Fruit fly (Drosophila melanogaster) whole organism, embryonic: Measurements from ENCODE around the gene Ufd4.

Experiments used
- B-H2 ChIP-seq: fragments of 200-800 bp; sonication (Bioruptor generic); optimal IDR thresholded peaks from 2 replicates; lab custom pipeline; 2018; ENCODE audit warnings: missing biosample characterization, mild to moderate bottlenecking, missing genetic modification characterization
- CG10654 ChIP-seq: fragments of 200-800 bp; sonication (Bioruptor generic); optimal IDR thresholded peaks from 2 replicates; lab custom pipeline; 2016; ENCODE audit warnings: missing biosample characterization, missing genetic modification characterization
- CG11247 ChIP-seq: fragments of 200-800 bp; sonication (Bioruptor generic); IDR thresholded peaks from 2 replicates; pipeline ENCODE4 v1.3.6; 2022; ENCODE audit warnings: missing biosample characterization, missing genetic modification characterization
- CG12769 ChIP-seq: fragments of 200-800 bp; sonication (Bioruptor generic); optimal IDR thresholded peaks from 2 replicates; lab custom pipeline; 2019; ENCODE audit warnings: missing biosample characterization, mild to moderate bottlenecking, missing genetic modification characterization, moderate library complexity
- CG13123 ChIP-seq: fragments of 200-800 bp; sonication (Bioruptor generic); optimal IDR thresholded peaks from 2 replicates; lab custom pipeline; 2016; ENCODE audit warnings: missing biosample characterization, missing genetic modification characterization
- CG14441 ChIP-seq: fragments of 200-800 bp; sonication (Bioruptor generic); IDR thresholded peaks from 2 replicates; pipeline ENCODE4 v1.3.6; 2022; ENCODE audit warnings: missing biosample characterization, missing genetic modification characterization
- CG14667 ChIP-seq: fragments of 200-800 bp; sonication (Bioruptor generic); IDR thresholded peaks from 2 replicates; pipeline ENCODE4 v1.3.6; 2022; ENCODE audit warnings: missing biosample characterization, missing genetic modification characterization
- CG14710 ChIP-seq: fragments of 200-800 bp; sonication (Bioruptor generic); optimal IDR thresholded peaks from 3 replicates; lab custom pipeline; 2019; ENCODE audit warnings: missing biosample characterization, mild to moderate bottlenecking, missing genetic modification characterization, moderate library complexity
- CG1647 ChIP-seq: fragments of 200-800 bp; sonication (Bioruptor generic); optimal IDR thresholded peaks from 3 replicates; lab custom pipeline; 2016; ENCODE audit warnings: missing biosample characterization, missing genetic modification characterization
- CG17912 ChIP-seq: fragments of 200-800 bp; sonication (Bioruptor generic); optimal IDR thresholded peaks from 2 replicates; lab custom pipeline; 2018; ENCODE audit warnings: missing biosample characterization, mild to moderate bottlenecking, missing genetic modification characterization
- CG18011 ChIP-seq: fragments of 200-800 bp; sonication (Bioruptor generic); optimal IDR thresholded peaks from 2 replicates; lab custom pipeline; 2017; ENCODE audit warnings: missing biosample characterization, missing genetic modification characterization, mild to moderate bottlenecking, moderate library complexity, missing genotype
- CG18476 ChIP-seq: fragments of 200-800 bp; sonication (Bioruptor generic); optimal IDR thresholded peaks from 2 replicates; lab custom pipeline; 2016; ENCODE audit warnings: missing biosample characterization, mild to moderate bottlenecking, missing genetic modification characterization
- CG2116 ChIP-seq: fragments of 200-800 bp; sonication (Bioruptor generic); optimal IDR thresholded peaks from 3 replicates; lab custom pipeline; 2018; ENCODE audit warnings: missing biosample characterization, mild to moderate bottlenecking, missing genetic modification characterization
- CG2120 ChIP-seq: fragments of 200-800 bp; sonication (Bioruptor generic); optimal IDR thresholded peaks from 3 replicates; lab custom pipeline; 2016; ENCODE audit warnings: missing biosample characterization, missing genetic modification characterization
- CG2712 ChIP-seq: fragments of 200-800 bp; optimal IDR thresholded peaks from 3 replicates; lab custom pipeline; 2019; ENCODE audit warnings: missing biosample characterization, mild to moderate bottlenecking, missing genetic modification characterization, moderate library complexity
- CG34224 ChIP-seq: fragments of 200-800 bp; sonication (Bioruptor generic); IDR thresholded peaks from 3 replicates; pipeline ENCODE4 v1.3.6; 2022; ENCODE audit warnings: missing biosample characterization, missing genetic modification characterization; ENCODE audit not compliant: partially characterized antibody
- CG34376 ChIP-seq: fragments of 200-800 bp; sonication (Bioruptor generic); optimal IDR thresholded peaks from 2 replicates; lab custom pipeline; 2018; ENCODE audit warnings: missing biosample characterization, mild to moderate bottlenecking, missing genetic modification characterization
- CG6683 ChIP-seq: fragments of 200-800 bp; sonication (Bioruptor generic); optimal IDR thresholded peaks from 2 replicates; lab custom pipeline; 2017; ENCODE audit warnings: missing biosample characterization, mild to moderate bottlenecking, missing genetic modification characterization, missing genetic modification reagents
- CG7372 ChIP-seq: fragments of 200-800 bp; sonication (Bioruptor generic); IDR thresholded peaks from 2 replicates; pipeline ENCODE4 v1.3.6; 2022; ENCODE audit warnings: missing biosample characterization, missing genetic modification characterization
- CG7963 ChIP-seq: fragments of 200-800 bp; sonication (Bioruptor generic); IDR thresholded peaks from 3 replicates; pipeline ENCODE4 v1.3.6; 2022; ENCODE audit warnings: missing biosample characterization, missing genetic modification characterization; ENCODE audit not compliant: partially characterized antibody
- CG9817 ChIP-seq: fragments of 200-800 bp; sonication (Bioruptor generic); optimal IDR thresholded peaks from 2 replicates; lab custom pipeline; 2018; ENCODE audit warnings: missing biosample characterization, mild to moderate bottlenecking, missing genetic modification characterization, moderate library complexity
- Camta ChIP-seq: fragments of 200-800 bp; sonication (Bioruptor generic); optimal IDR thresholded peaks from 2 replicates; lab custom pipeline; 2016; ENCODE audit warnings: missing biosample characterization, missing genetic modification characterization
- Dip2 ChIP-seq: fragments of 200-800 bp; sonication (Bioruptor generic); IDR thresholded peaks from 2 replicates; pipeline ENCODE4 v1.3.6; 2022; ENCODE audit warnings: missing biosample characterization, missing genetic modification characterization
- Doc2 ChIP-seq: fragments of 200-800 bp; sonication (Bioruptor generic); IDR thresholded peaks from 2 replicates; pipeline ENCODE4 v1.3.6; 2022; ENCODE audit warnings: missing biosample characterization, missing genetic modification characterization
- Dref ChIP-seq: fragments of 200-800 bp; sonication (Bioruptor generic); IDR thresholded peaks from 2 replicates; pipeline ENCODE4 v1.3.6; 2022; ENCODE audit warnings: missing biosample characterization, missing genetic modification characterization
- Ets65A ChIP-seq: fragments of 200-800 bp; sonication (Bioruptor generic); peaks from one replicate; lab custom pipeline; 2016; ENCODE audit warnings: missing biosample characterization, missing genetic modification characterization
- HLH4C ChIP-seq: fragments of 200-800 bp; sonication (Bioruptor generic); IDR thresholded peaks from 3 replicates; pipeline ENCODE4 v1.3.6; 2022; ENCODE audit warnings: missing biosample characterization, missing genetic modification characterization; ENCODE audit not compliant: partially characterized antibody
- Hmr ChIP-seq: fragments of 200-800 bp; sonication (Bioruptor generic); optimal IDR thresholded peaks from 3 replicates; lab custom pipeline; 2017; ENCODE audit warnings: mild to moderate bottlenecking, missing biosample characterization, missing genetic modification reagents, missing genetic modification characterization
- Mad ChIP-seq: fragments of 200-800 bp; sonication (Bioruptor generic); optimal IDR thresholded peaks from 2 replicates; lab custom pipeline; 2016; ENCODE audit warnings: missing biosample characterization, missing genetic modification characterization
- Max ChIP-seq: fragments of 200-800 bp; sonication (Bioruptor generic); optimal IDR thresholded peaks from 2 replicates; lab custom pipeline; 2016; ENCODE audit warnings: missing biosample characterization, mild to moderate bottlenecking, missing genetic modification characterization
- NC2β ChIP-seq: fragments of 200-800 bp; sonication (Bioruptor generic); optimal IDR thresholded peaks from 2 replicates; lab custom pipeline; 2016; ENCODE audit warnings: missing biosample characterization, missing genetic modification characterization
- Scr ChIP-seq: fragments of 200-800 bp; sonication (Bioruptor generic); IDR thresholded peaks from 2 replicates; pipeline ENCODE4 v1.3.6; 2022; ENCODE audit warnings: missing biosample characterization, missing genetic modification characterization; ENCODE audit not compliant: partially characterized antibody
- Six4 ChIP-seq: fragments of 200-800 bp; sonication (Bioruptor generic); optimal IDR thresholded peaks from 2 replicates; lab custom pipeline; 2016; ENCODE audit warnings: missing biosample characterization, missing genetic modification characterization
- Sry-β ChIP-seq: fragments of 200-800 bp; sonication (Bioruptor generic); optimal IDR thresholded peaks from 2 replicates; lab custom pipeline; 2018; ENCODE audit warnings: missing biosample characterization, mild to moderate bottlenecking, missing genetic modification characterization, moderate library complexity
- Usf ChIP-seq: fragments of 200-800 bp; sonication (Bioruptor generic); optimal IDR thresholded peaks from 2 replicates; lab custom pipeline; 2017; ENCODE audit warnings: missing genotype, missing biosample characterization, missing genetic modification characterization
- ato ChIP-seq: fragments of 200-800 bp; sonication (Bioruptor generic); IDR thresholded peaks from 2 replicates; pipeline ENCODE4 v1.3.6; 2022; ENCODE audit warnings: missing biosample characterization, missing genetic modification characterization; ENCODE audit not compliant: partially characterized antibody
- bsh ChIP-seq, 2 experiments: fragments of 200-800 bp; sonication (Bioruptor generic); optimal IDR thresholded peaks; 2 replicates each; lab custom pipeline; 2017 to 2018; ENCODE audit warnings: mild to moderate bottlenecking in 2 of 2, missing biosample characterization in 2 of 2, missing genetic modification characterization in 2 of 2, moderate library complexity in 1 of 2
- chm ChIP-seq: fragments of 200-800 bp; sonication (Bioruptor generic); IDR thresholded peaks from 2 replicates; pipeline ENCODE4 v1.3.6; 2022; ENCODE audit warnings: missing biosample characterization, missing genetic modification characterization
- dmrt11E ChIP-seq: fragments of 200-800 bp; sonication (Bioruptor generic); optimal IDR thresholded peaks from 3 replicates; lab custom pipeline; 2018; ENCODE audit warnings: missing biosample characterization, mild to moderate bottlenecking, missing genetic modification characterization, moderate library complexity
- dmrt99B ChIP-seq: fragments of 200-800 bp; sonication (Bioruptor generic); optimal IDR thresholded peaks from 2 replicates; lab custom pipeline; 2018; ENCODE audit warnings: missing biosample characterization, mild to moderate bottlenecking, missing genetic modification characterization, moderate library complexity
- ftz-f1 ChIP-seq: fragments of 200-800 bp; sonication (Bioruptor generic); optimal IDR thresholded peaks from 2 replicates; lab custom pipeline; 2016; ENCODE audit warnings: missing biosample characterization, missing genetic modification characterization
- gsb ChIP-seq: fragments of 200-800 bp; sonication (Bioruptor generic); IDR thresholded peaks from 2 replicates; pipeline ENCODE4 v1.3.6; 2022; ENCODE audit warnings: missing biosample characterization, missing genetic modification characterization
- lab ChIP-seq: fragments of 200-800 bp; sonication (Bioruptor generic); optimal IDR thresholded peaks from 3 replicates; lab custom pipeline; 2017; ENCODE audit warnings: missing biosample characterization, missing genetic modification characterization, mild to moderate bottlenecking, moderate library complexity, missing genetic modification reagents
- mam ChIP-seq: fragments of 200-800 bp; sonication (Bioruptor generic); optimal IDR thresholded peaks from 3 replicates; lab custom pipeline; 2016; ENCODE audit warnings: missing biosample characterization, missing genetic modification characterization
- nerfin-1 ChIP-seq: fragments of 200-800 bp; sonication (Bioruptor generic); optimal IDR thresholded peaks from 3 replicates; lab custom pipeline; 2019; ENCODE audit warnings: missing biosample characterization, mild to moderate bottlenecking, missing genetic modification characterization, moderate library complexity
- pum ChIP-seq: fragments of 200-800 bp; sonication (Bioruptor generic); optimal IDR thresholded peaks from 2 replicates; lab custom pipeline; 2016; ENCODE audit warnings: missing biosample characterization, missing genetic modification characterization
- slp2 ChIP-seq: fragments of 200-800 bp; sonication (Bioruptor generic); optimal IDR thresholded peaks from 2 replicates; lab custom pipeline; 2016; ENCODE audit warnings: missing biosample characterization, missing genetic modification characterization
- zf30C ChIP-seq: fragments of 200-800 bp; sonication (Bioruptor generic); optimal IDR thresholded peaks from 3 replicates; lab custom pipeline; 2018; ENCODE audit warnings: missing biosample characterization, mild to moderate bottlenecking, missing genetic modification characterization
- zfh2 ChIP-seq: fragments of 200-800 bp; sonication (Bioruptor generic); optimal IDR thresholded peaks from 2 replicates; lab custom pipeline; 2016; ENCODE audit warnings: missing biosample characterization, missing genetic modification characterization

The Ufd4 gene

DNA sequence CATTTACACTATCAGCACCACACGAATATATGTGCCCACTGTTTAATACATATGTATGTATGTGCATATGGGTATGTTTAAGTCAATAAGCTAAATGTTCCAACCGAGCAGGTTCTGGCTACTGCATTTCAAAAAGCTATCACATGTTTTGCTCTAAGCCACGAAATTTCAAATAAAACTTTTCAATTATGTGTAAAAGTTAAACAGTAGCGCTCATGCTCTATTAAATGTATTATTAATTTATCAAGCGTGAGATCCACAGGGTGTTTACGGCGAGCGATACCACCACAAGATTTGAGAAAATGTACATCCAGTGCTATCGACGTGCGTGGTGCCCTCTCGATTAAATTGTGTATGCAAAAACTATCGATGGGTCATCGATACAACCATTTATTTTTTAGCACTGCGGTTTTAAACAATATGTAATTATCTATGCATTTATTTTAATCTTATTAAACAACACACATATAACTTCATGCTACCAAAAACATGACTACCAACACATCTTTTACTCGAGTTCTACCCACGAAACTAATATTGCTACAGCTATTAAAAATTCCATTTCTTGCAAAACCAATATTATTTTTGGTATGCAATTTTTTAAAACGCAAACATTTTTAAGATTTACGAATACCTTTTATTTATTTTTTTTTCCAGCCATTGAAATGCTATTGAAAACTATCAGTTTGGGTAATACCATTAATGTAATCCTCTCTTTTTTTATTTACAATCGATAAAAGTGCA lies 31.2 kb downstream of the Ufd4 start, which contains the start of gene Pten (continued):
- TF ChIP-seq CG14667 (GFP tag; lab: Robert Waterston, UW) (no peak; the same call in 1 of the 2 replicates), Dip2 (GFP tag; lab: Robert Waterston, UW) (no peak), dmrt99B (tag; lab: Kevin White, UChicago) (no peak), CG2120 (GFP tag; lab: Kevin White, UChicago) (peak; percentile 37), Ets65A (GFP tag; lab: Kevin White, UChicago) (peak; percentile 95), CG14441 (no peak), Sry-β (GFP tag; lab: Kevin White, UChicago) (peak; percentile 11), slp2 (peak; percentile 66), CG2712 (tag; lab: Kevin White, UChicago) (peak; percentile 83), Camta (GFP tag; lab: Kevin White, UChicago) (peak; percentile 78), lab (GFP tag; lab: Kevin White, UChicago) (no peak), Scr (GFP tag; lab: Robert Waterston, UW) (peak; percentile 89), zf30C (no peak), nerfin-1 (tag; lab: Kevin White, UChicago) (peak; percentile 48), CG34224 (GFP tag; lab: Robert Waterston, UW) (peak; percentile 80), CG11247 (no peak), zfh2 (GFP tag; lab: Kevin White, UChicago) (peak; percentile 43), bsh (GFP tag; optimal IDR thresholded peaks at IDR 0.05; lab: Kevin White, UChicago) (peak in 1 of 2 experiments; percentile 54), pum (peak; percentile 60), CG13123 (GFP tag; lab: Kevin White, UChicago) (no peak), Six4 (peak; percentile 42), NC2β (peak; percentile 57), ftz-f1 (GFP tag; lab: Kevin White, UChicago) (no peak), mam (GFP tag; lab: Kevin White, UChicago) (peak; percentile 74), CG14710 (peak; percentile 90), Max (peak; percentile 79), chm (GFP tag; lab: Robert Waterston, UW) (no peak), CG18011 (GFP tag; lab: Kevin White, UChicago) (no peak), CG1647 (peak; percentile 38), HLH4C (GFP tag; lab: Robert Waterston, UW) (peak; percentile 94), dmrt11E (tag; lab: Kevin White, UChicago) (peak; percentile 68), CG6683 (GFP tag; lab: Kevin White, UChicago) (no peak), CG7963 (GFP tag; lab: Robert Waterston, UW) (peak; percentile 90), CG12769 (tag; lab: Kevin White, UChicago) (no peak), Usf (GFP tag; lab: Kevin White, UChicago) (no peak), CG34376 (peak; percentile 35), Doc2 (GFP tag; lab: Robert Waterston, UW) (no peak), CG9817 (tag; lab: Kevin White, UChicago) (no peak), CG10654 (peak; percentile 62), ato (peak; percentile 87), Mad (GFP tag; lab: Kevin White, UChicago) (peak; percentile 43), gsb (GFP tag; lab: Robert Waterston, UW) (no peak), Dref (peak; percentile 97), CG2116 (peak; percentile 77), B-H2 (GFP tag; lab: Kevin White, UChicago) (peak; percentile 30), CG17912 (GFP tag; lab: Kevin White, UChicago) (peak; percentile 41), CG18476 (peak; percentile 68), Hmr (GFP tag; lab: Kevin White, UChicago) (no peak), CG7372 (GFP tag; lab: Robert Waterston, UW) (peak; percentile 47; the same call in 1 of the 2 replicates)
